Worm (Caenorhabditis elegans) whole organism, young adult: ENCODE results near the gene scl-13.

Experiments used
- F23B12.7 ChIP-seq: sonication (generic microtip); optimal IDR thresholded peaks from 2 replicates; lab custom pipeline; 2017; ENCODE audit warnings: missing genetic modification characterization, mild to moderate bottlenecking, missing compliant biosample characterization, antibody characterized with exemption, moderate library complexity; ENCODE audit not compliant: insufficient read depth
- F37B4.10 ChIP-seq: fragments of 200-800 bp; sonication (Bioruptor generic); IDR thresholded peaks from 2 replicates; pipeline ENCODE4 v1.3.6; 2022; ENCODE audit warnings: missing genetic modification characterization, missing compliant biosample characterization
- Y56A3A.18 ChIP-seq: fragments of 200-800 bp; sonication (Bioruptor generic); IDR thresholded peaks from 2 replicates; pipeline ENCODE4 v1.3.6; 2022; ENCODE audit warnings: missing genetic modification reagents, missing genetic modification characterization, missing compliant biosample characterization
- chd-7 ChIP-seq: sonication (generic microtip); optimal IDR thresholded peaks from 2 replicates; lab custom pipeline; 2016; ENCODE audit warnings: mild to moderate bottlenecking, missing genetic modification characterization, moderate library complexity, missing compliant biosample characterization
- efl-1 ChIP-seq: fragments of 150-350 bp; optimal IDR thresholded peaks from 2 replicates; lab custom pipeline; 2014; ENCODE audit warnings: missing biosample characterization, missing genetic modification reagents, missing genetic modification characterization
- him-1 ChIP-seq: sonication (generic microtip); optimal IDR thresholded peaks from 2 replicates; lab custom pipeline; 2016; ENCODE audit warnings: missing genotype, missing genetic modification reagents, missing genetic modification characterization, missing compliant biosample characterization
- nhr-120 ChIP-seq: fragments of 200-800 bp; sonication (Bioruptor generic); IDR thresholded peaks from 2 replicates; pipeline ENCODE4 v1.3.6; 2022; ENCODE audit warnings: missing genetic modification characterization, missing compliant biosample characterization

- TF ChIP-seq F37B4.10 (GFP tag; lab: Robert Waterston, UW) (no peak), F23B12.7 (tag; lab: Kevin White, UChicago) (no peak), him-1 (no peak), Y56A3A.18 (GFP tag; lab: Robert Waterston, UW) (no peak), chd-7 (tag; lab: Kevin White, UChicago) (no peak), nhr-120 (no peak), efl-1 (GFP tag; lab: Kevin White, UChicago) (no peak)
Measured at ce11 chrV:3808336-3808735, 3.1 kb downstream of the scl-13 start, which contains the start of gene srw-6.
